Worm (Caenorhabditis elegans): Measurements from ENCODE around the gene F19G12.8.

- TF ChIP-seq M03D4.4 (tag; optimal IDR thresholded peaks at IDR 0.05) (no peak), sptf-1 (tag; optimal IDR thresholded peaks at IDR 0.05) (peak; percentile 57), unc-39 (tag; optimal IDR thresholded peaks at IDR 0.05) (no peak), lin-32 (GFP tag; optimal IDR thresholded peaks at IDR 0.05) (no peak), nhr-76 (tag; optimal IDR thresholded peaks at IDR 0.05) (no peak), ztf-11 (tag; optimal IDR thresholded peaks at IDR 0.05) (no peak), ceh-43 (GFP tag; optimal IDR thresholded peaks at IDR 0.05) (no peak), mab-5 (tag; optimal IDR thresholded peaks at IDR 0.05) (no peak), unc-62 (GFP tag; optimal IDR thresholded peaks at IDR 0.05) (no peak), lsy-2 (tag; optimal IDR thresholded peaks at IDR 0.05) (no peak), ces-1 (GFP tag; optimal IDR thresholded peaks at IDR 0.05) (no peak), pha-4 (tag; optimal IDR thresholded peaks at IDR 0.05) (no peak), zip-8 (tag; optimal IDR thresholded peaks at IDR 0.05) (no peak), hlh-1 (tag; optimal IDR thresholded peaks at IDR 0.05) (no peak)
These were observed 28.6 kb downstream of the F19G12.8 start for ce11 chrX:1445696-1446095.

Data from whole organism, mixed stage, embryonic.